Fruit fly (Drosophila melanogaster) whole organism, embryonic: ENCODE data around the gene CG15356.
A peak's percentile ranks its signal among the peaks of the same experiment; 100 is the strongest.

ENCODE experiments used
- Ada2b ChIP-seq: fragments of 200-800 bp; sonication (Bioruptor generic); IDR thresholded peaks from 2 replicates; pipeline ENCODE4 v1.3.6; 2022; ENCODE audit warnings: missing biosample characterization, missing genetic modification characterization
- B-H2 ChIP-seq: fragments of 200-800 bp; sonication (Bioruptor generic); optimal IDR thresholded peaks from 2 replicates; lab custom pipeline; 2018; ENCODE audit warnings: missing biosample characterization, mild to moderate bottlenecking, missing genetic modification characterization
- Bgb ChIP-seq: fragments of 200-800 bp; sonication (Bioruptor generic); IDR thresholded peaks from 2 replicates; pipeline ENCODE4 v1.3.6; 2022; ENCODE audit warnings: missing biosample characterization, missing genetic modification characterization; ENCODE audit not compliant: partially characterized antibody
- Blimp-1 ChIP-seq: fragments of 200-800 bp; sonication (Bioruptor generic); optimal IDR thresholded peaks from 3 replicates; lab custom pipeline; 2018; ENCODE audit warnings: missing biosample characterization, missing genetic modification characterization, mild to moderate bottlenecking, moderate library complexity, missing genetic modification reagents
- BtbVII ChIP-seq: fragments of 200-800 bp; sonication (Bioruptor generic); optimal IDR thresholded peaks from 3 replicates; lab custom pipeline; 2017; ENCODE audit warnings: missing biosample characterization, mild to moderate bottlenecking, missing genetic modification characterization
- CG11504 ChIP-seq: fragments of 200-800 bp; sonication (Bioruptor generic); optimal IDR thresholded peaks from 3 replicates; lab custom pipeline; 2019; ENCODE audit warnings: missing biosample characterization, mild to moderate bottlenecking, missing genetic modification characterization, moderate library complexity
- CG12391 ChIP-seq: fragments of 200-800 bp; sonication (Bioruptor generic); optimal IDR thresholded peaks from 3 replicates; lab custom pipeline; 2018; ENCODE audit warnings: missing biosample characterization, mild to moderate bottlenecking, missing genetic modification characterization, moderate library complexity
- CG13296 ChIP-seq: fragments of 200-800 bp; sonication (Bioruptor generic); optimal IDR thresholded peaks from 3 replicates; lab custom pipeline; 2018; ENCODE audit warnings: missing biosample characterization, mild to moderate bottlenecking, missing genetic modification characterization
- CG14710 ChIP-seq: fragments of 200-800 bp; sonication (Bioruptor generic); optimal IDR thresholded peaks from 3 replicates; lab custom pipeline; 2019; ENCODE audit warnings: missing biosample characterization, mild to moderate bottlenecking, missing genetic modification characterization, moderate library complexity
- CG14965 ChIP-seq: fragments of 200-800 bp; sonication (Bioruptor generic); optimal IDR thresholded peaks from 2 replicates; lab custom pipeline; 2016; ENCODE audit warnings: missing biosample characterization, missing genetic modification characterization, borderline replicate concordance
- CG1603 ChIP-seq: fragments of 200-800 bp; sonication (Bioruptor generic); optimal IDR thresholded peaks from 2 replicates; lab custom pipeline; 2019; ENCODE audit warnings: missing biosample characterization, mild to moderate bottlenecking, missing genetic modification characterization, moderate library complexity
- CG17328 ChIP-seq: fragments of 200-800 bp; sonication (Bioruptor generic); IDR thresholded peaks from 2 replicates; pipeline ENCODE4 v1.3.6; 2022; ENCODE audit warnings: missing biosample characterization, missing genetic modification characterization
- CG17359 ChIP-seq: fragments of 200-800 bp; sonication (Bioruptor generic); optimal IDR thresholded peaks from 3 replicates; lab custom pipeline; 2018; ENCODE audit warnings: missing biosample characterization, mild to moderate bottlenecking, missing genetic modification characterization, moderate library complexity
- CG17829 ChIP-seq: fragments of 200-800 bp; optimal IDR thresholded peaks from 2 replicates; lab custom pipeline; 2019; ENCODE audit warnings: missing biosample characterization, mild to moderate bottlenecking, missing genetic modification characterization, moderate library complexity
- CG1792 ChIP-seq: fragments of 200-800 bp; sonication (Bioruptor generic); optimal IDR thresholded peaks from 2 replicates; lab custom pipeline; 2016; ENCODE audit warnings: missing biosample characterization, missing genetic modification characterization
- CG34422 ChIP-seq: fragments of 200-800 bp; sonication (Bioruptor generic); IDR thresholded peaks from 3 replicates; pipeline ENCODE4 v1.3.6; 2022; ENCODE audit warnings: missing biosample characterization, missing genetic modification characterization
- CG42726 ChIP-seq: fragments of 200-800 bp; sonication (Bioruptor generic); IDR thresholded peaks from 2 replicates; pipeline ENCODE4 v1.3.6; 2022; ENCODE audit warnings: missing biosample characterization, missing genetic modification characterization; ENCODE audit not compliant: partially characterized antibody
- CG4360 ChIP-seq: fragments of 200-800 bp; sonication (Bioruptor generic); IDR thresholded peaks from 2 replicates; pipeline ENCODE4 v1.3.6; 2022; ENCODE audit warnings: missing biosample characterization, missing genetic modification characterization
- CG5245 ChIP-seq: fragments of 200-800 bp; sonication (Bioruptor generic); optimal IDR thresholded peaks from 3 replicates; lab custom pipeline; 2016; ENCODE audit warnings: missing biosample characterization, missing genetic modification characterization
- CG8765 ChIP-seq: fragments of 200-800 bp; sonication (Bioruptor generic); IDR thresholded peaks from 2 replicates; pipeline ENCODE4 v1.3.6; 2022; ENCODE audit warnings: missing biosample characterization, missing genetic modification characterization
- CG8924 ChIP-seq: fragments of 200-800 bp; optimal IDR thresholded peaks from 3 replicates; lab custom pipeline; 2019; ENCODE audit warnings: missing biosample characterization, mild to moderate bottlenecking, missing genetic modification characterization, moderate library complexity
- Dll ChIP-seq: fragments of 200-800 bp; sonication (Bioruptor generic); IDR thresholded peaks from 4 replicates; pipeline ENCODE4 v1.3.6; 2022; ENCODE audit warnings: missing biosample characterization, missing genetic modification characterization; ENCODE audit not compliant: partially characterized antibody
- Doc3 ChIP-seq: fragments of 200-800 bp; sonication (Bioruptor generic); IDR thresholded peaks from 3 replicates; pipeline ENCODE4 v1.3.6; 2022; ENCODE audit warnings: missing biosample characterization, missing genetic modification characterization; ENCODE audit not compliant: partially characterized antibody
- Drgx ChIP-seq: fragments of 200-800 bp; sonication (Bioruptor generic); IDR thresholded peaks from 2 replicates; pipeline ENCODE4 v1.3.6; 2022; ENCODE audit warnings: missing biosample characterization, missing genetic modification characterization
- Hmx ChIP-seq: fragments of 200-800 bp; sonication (Bioruptor generic); optimal IDR thresholded peaks from 2 replicates; lab custom pipeline; 2016; ENCODE audit warnings: missing biosample characterization, missing genetic modification characterization
- MESR4 ChIP-seq: fragments of 200-800 bp; sonication (Bioruptor generic); optimal IDR thresholded peaks from 2 replicates; lab custom pipeline; 2018; ENCODE audit warnings: missing biosample characterization, mild to moderate bottlenecking, missing genetic modification characterization, moderate library complexity
- Mad ChIP-seq: fragments of 200-800 bp; sonication (Bioruptor generic); optimal IDR thresholded peaks from 2 replicates; lab custom pipeline; 2016; ENCODE audit warnings: missing biosample characterization, missing genetic modification characterization
- NfI ChIP-seq: fragments of 200-800 bp; sonication (Bioruptor generic); optimal IDR thresholded peaks from 3 replicates; lab custom pipeline; 2018; ENCODE audit warnings: missing biosample characterization, mild to moderate bottlenecking, missing genetic modification characterization, moderate library complexity
- Sox102F ChIP-seq: fragments of 200-800 bp; sonication (Bioruptor generic); optimal IDR thresholded peaks from 2 replicates; lab custom pipeline; 2018; ENCODE audit warnings: missing biosample characterization, mild to moderate bottlenecking, missing genetic modification characterization, moderate library complexity
- ash1 ChIP-seq: fragments of 200-800 bp; sonication (Bioruptor generic); optimal IDR thresholded peaks from 2 replicates; lab custom pipeline; 2018; ENCODE audit warnings: missing biosample characterization, mild to moderate bottlenecking, missing genetic modification characterization
- chif ChIP-seq, 2 experiments: fragments of 200-800 bp; sonication (Bioruptor generic); optimal IDR thresholded peaks; 3 replicates each; lab custom pipeline; 2016; ENCODE audit warnings: missing biosample characterization in 2 of 2, missing genetic modification characterization in 2 of 2
- croc ChIP-seq: fragments of 200-800 bp; sonication (Bioruptor generic); conservative IDR thresholded peaks from 3 replicates; pipeline ENCODE4 v1.3.6; 2022; ENCODE audit warnings: missing biosample characterization, missing genetic modification characterization
- crp ChIP-seq, 2 experiments: fragments of 200-800 bp; sonication (Bioruptor generic); optimal IDR thresholded peaks; 2 replicates in 1 of 2; 3 replicates in 1 of 2; lab custom pipeline; 2017; ENCODE audit warnings: missing biosample characterization in 2 of 2, missing genetic modification characterization in 2 of 2, mild to moderate bottlenecking in 1 of 2, moderate library complexity in 1 of 2
- dm ChIP-seq: fragments of 200-800 bp; sonication (Bioruptor generic); optimal IDR thresholded peaks from 3 replicates; lab custom pipeline; 2016; ENCODE audit warnings: missing biosample characterization, missing genetic modification characterization
- dpn ChIP-seq, 2 experiments: fragments of 200-800 bp; sonication (Bioruptor generic); optimal IDR thresholded peaks; 3 replicates each; lab custom pipeline; 2016; ENCODE audit warnings: missing biosample characterization in 2 of 2, missing genetic modification characterization in 2 of 2
- gsb-n ChIP-seq: fragments of 200-800 bp; sonication (Bioruptor generic); optimal IDR thresholded peaks from 3 replicates; lab custom pipeline; 2018; ENCODE audit warnings: missing biosample characterization, mild to moderate bottlenecking, missing genetic modification characterization
- nerfin-2 ChIP-seq: fragments of 200-800 bp; sonication (Bioruptor generic); IDR thresholded peaks from 2 replicates; pipeline ENCODE4 v1.3.6; 2022; ENCODE audit warnings: missing biosample characterization, missing genetic modification characterization; ENCODE audit not compliant: partially characterized antibody
- nmo ChIP-seq: fragments of 200-800 bp; sonication (Bioruptor generic); optimal IDR thresholded peaks from 2 replicates; lab custom pipeline; 2018; ENCODE audit warnings: missing biosample characterization, mild to moderate bottlenecking, missing genetic modification characterization, moderate library complexity
- otp ChIP-seq: fragments of 200-800 bp; sonication (Bioruptor generic); IDR thresholded peaks from 3 replicates; pipeline ENCODE4, ENCODE4 v1.3.6; 2022; ENCODE audit warnings: missing biosample characterization, missing genetic modification characterization
- shn ChIP-seq: fragments of 200-800 bp; sonication (Bioruptor generic); optimal IDR thresholded peaks from 3 replicates; lab custom pipeline; 2016; ENCODE audit warnings: missing biosample characterization, missing genetic modification characterization
- sima ChIP-seq: fragments of 200-800 bp; sonication (Bioruptor generic); optimal IDR thresholded peaks from 2 replicates; lab custom pipeline; 2016; ENCODE audit warnings: missing biosample characterization, missing genetic modification characterization
- sna ChIP-seq: fragments of 200-800 bp; sonication (Bioruptor generic); IDR thresholded peaks from 2 replicates; pipeline ENCODE4 v1.3.6; 2022; ENCODE audit warnings: missing biosample characterization, missing genetic modification characterization; ENCODE audit not compliant: partially characterized antibody
- stwl ChIP-seq: fragments of 200-800 bp; sonication (Bioruptor generic); optimal IDR thresholded peaks from 3 replicates; lab custom pipeline; 2018; ENCODE audit warnings: missing biosample characterization, mild to moderate bottlenecking, missing genetic modification characterization, moderate library complexity
- unc-4 ChIP-seq: fragments of 200-800 bp; sonication (Bioruptor generic); IDR thresholded peaks from 2 replicates; pipeline ENCODE4 v1.3.6; 2022; ENCODE audit warnings: missing biosample characterization, missing genetic modification characterization; ENCODE audit not compliant: partially characterized antibody
- wdn ChIP-seq: fragments of 200-800 bp; sonication (Bioruptor generic); IDR thresholded peaks from 2 replicates; pipeline ENCODE4 v1.3.6; 2022; ENCODE audit warnings: missing biosample characterization, missing genetic modification characterization
- yki ChIP-seq: fragments of >200 bp; optimal IDR thresholded peaks from 3 replicates; lab custom pipeline; 2018
- zen2 ChIP-seq: fragments of 200-800 bp; sonication (Bioruptor generic); IDR thresholded peaks from 3 replicates; pipeline ENCODE4 v1.3.6; 2022; ENCODE audit warnings: missing biosample characterization, missing genetic modification characterization; ENCODE audit not compliant: partially characterized antibody
- zf30C ChIP-seq: fragments of 200-800 bp; sonication (Bioruptor generic); optimal IDR thresholded peaks from 3 replicates; lab custom pipeline; 2018; ENCODE audit warnings: missing biosample characterization, mild to moderate bottlenecking, missing genetic modification characterization
- zfh1 ChIP-seq: fragments of 200-800 bp; sonication (Bioruptor generic); IDR thresholded peaks from 3 replicates; pipeline ENCODE4 v1.3.6; 2022; ENCODE audit warnings: missing biosample characterization, missing genetic modification characterization

Gene CG15356

dm6 chr2L:1980708-1981339 lies at the start of gene CG15356, which contains the start of gene CG15362 (continued):
- TF ChIP-seq gsb-n (tag; lab: Kevin White, UChicago), result no peak
- peak; percentile 25 for TF ChIP-seq CG17359 (tag; lab: Kevin White, UChicago)
- TF ChIP-seq wdn (GFP tag; lab: Robert Waterston, UW), result no peak
- peak; percentile 22 for TF ChIP-seq Hmx (GFP tag; lab: Kevin White, UChicago)
- no peak for TF ChIP-seq crp (GFP tag; optimal IDR thresholded peaks at IDR 0.05; lab: Kevin White, UChicago)
- no peak for TF ChIP-seq Ada2b
- TF ChIP-seq B-H2 (GFP tag; lab: Kevin White, UChicago), result no peak
- no peak for TF ChIP-seq shn
- TF ChIP-seq croc (GFP tag; lab: Robert Waterston, UW), result no peak
- peak; percentile 99 for TF ChIP-seq Bgb (GFP tag; lab: Robert Waterston, UW)
- peak; percentile 99 for TF ChIP-seq nerfin-2
- TF ChIP-seq Dll (GFP tag; lab: Robert Waterston, UW), result peak; percentile 98
- peak; percentile 68 for TF ChIP-seq stwl (tag; lab: Kevin White, UChicago)
- TF ChIP-seq CG5245 (GFP tag; lab: Kevin White, UChicago), result no peak
- TF ChIP-seq Sox102F (GFP tag; lab: Kevin White, UChicago), result no peak
- no peak for TF ChIP-seq sima (GFP tag; lab: Kevin White, UChicago)
- peak; percentile 22 for TF ChIP-seq CG13296 (GFP tag; lab: Kevin White, UChicago)
- peak; percentile 31 for TF ChIP-seq CG8924 (tag; lab: Kevin White, UChicago)
- TF ChIP-seq CG12391, result peak; percentile 61
- TF ChIP-seq zf30C (GFP tag; lab: Kevin White, UChicago), result no peak
- TF ChIP-seq CG17829 (tag; lab: Kevin White, UChicago), result peak; percentile 19
- TF ChIP-seq MESR4 (GFP tag; lab: Kevin White, UChicago), result no peak
- no peak for TF ChIP-seq CG4360
- no peak for TF ChIP-seq zfh1
- TF ChIP-seq CG14710 (tag; lab: Kevin White, UChicago), result peak; percentile 63
- peak; percentile 97 for TF ChIP-seq sna (GFP tag; lab: Robert Waterston, UW)
- no peak for TF ChIP-seq CG17328 (GFP tag; lab: Robert Waterston, UW)
- TF ChIP-seq CG1792, result no peak
- TF ChIP-seq unc-4, result peak; percentile 99
- peak; percentile 99 for TF ChIP-seq CG42726 (GFP tag; lab: Robert Waterston, UW)
- peak; percentile 53 for TF ChIP-seq NfI (GFP tag; lab: Kevin White, UChicago)
- peak; percentile 17 for TF ChIP-seq BtbVII (GFP tag; lab: Kevin White, UChicago)
- TF ChIP-seq dpn (GFP tag; optimal IDR thresholded peaks at IDR 0.05; lab: Kevin White, UChicago), result peak; percentile 36 to 49
- TF ChIP-seq Mad (GFP tag; lab: Kevin White, UChicago), result no peak
- peak; percentile 95 for TF ChIP-seq Doc3 (GFP tag; lab: Robert Waterston, UW)
- no peak for TF ChIP-seq dm
- peak; percentile 41; the same call in 1 of the 2 replicates for TF ChIP-seq CG8765 (GFP tag; lab: Robert Waterston, UW)
- 0 out of 3 replicates have a peak, but pooled peaks have one; percentile 29 for TF ChIP-seq otp (GFP tag; lab: Robert Waterston, UW)
- TF ChIP-seq zen2 (GFP tag; lab: Robert Waterston, UW), result peak; percentile 98
- 0 out of 3 replicates have a peak, but pooled peaks have one; percentile 32 for TF ChIP-seq CG34422 (GFP tag; lab: Robert Waterston, UW)
- no peak for TF ChIP-seq Blimp-1 (GFP tag; lab: Kevin White, UChicago)
- no peak for TF ChIP-seq CG14965 (GFP tag; lab: Kevin White, UChicago)
- TF ChIP-seq yki (lab: Kevin White, UChicago), result no peak
- TF ChIP-seq chif (GFP tag; optimal IDR thresholded peaks at IDR 0.05; lab: Kevin White, UChicago), result no peak
- peak; percentile 27; the same call in 1 of the 2 replicates for TF ChIP-seq Drgx
- TF ChIP-seq ash1 (GFP tag; lab: Kevin White, UChicago), result no peak
- TF ChIP-seq CG1603 (tag; lab: Kevin White, UChicago), result peak; percentile 71
- TF ChIP-seq CG11504 (tag; lab: Kevin White, UChicago), result no peak
- TF ChIP-seq nmo (GFP tag; lab: Kevin White, UChicago), result peak; percentile 64
